Fruit fly (Drosophila melanogaster): ENCODE data around the gene CG3842.
A peak's percentile ranks its signal among the peaks of the same experiment; 100 is the strongest.

The CG3842 gene

DNA sequence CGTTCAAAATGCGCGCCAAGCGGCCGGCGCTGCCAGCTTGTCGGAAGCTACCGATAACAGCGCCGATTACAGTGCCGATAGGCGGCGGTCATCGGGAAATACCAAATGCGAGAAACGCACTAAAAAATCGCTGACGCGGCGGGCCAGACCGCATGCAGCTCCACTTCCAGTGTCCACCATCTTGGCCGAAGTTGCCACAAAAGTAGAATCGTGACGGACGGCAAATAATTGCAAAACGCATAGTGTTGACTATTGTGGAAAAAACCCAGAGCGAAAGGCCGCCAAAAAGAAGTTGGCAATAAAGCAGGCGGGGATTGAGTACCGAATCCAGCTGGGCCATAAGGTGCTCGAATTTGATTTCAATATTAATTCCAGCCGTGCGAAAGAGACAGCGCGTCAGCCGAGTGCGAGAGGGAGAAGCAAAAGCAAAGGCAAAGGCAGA, 9.4 kb downstream of the CG3842 start, which contains the start of gene CG3847:
Gene CG3847, plus strand, starts transcription at position 178 of the 442 bp plus-strand sequence.
- no peak for TF ChIP-seq CG16779 (tag; optimal IDR thresholded peaks at IDR 0.05)
- no peak for TF ChIP-seq fd59A (GFP tag; optimal IDR thresholded peaks at IDR 0.05)
- no peak for TF ChIP-seq eg (GFP tag; IDR thresholded peaks at IDR 0.05)
- no peak for TF ChIP-seq CG10669 (GFP tag; optimal IDR thresholded peaks at IDR 0.05)
- no peak for TF ChIP-seq Blimp-1 (GFP tag; optimal IDR thresholded peaks at IDR 0.05)
- TF ChIP-seq CG4318 (GFP tag; optimal IDR thresholded peaks at IDR 0.05), result no peak
- no peak for TF ChIP-seq Sox102F (GFP tag; optimal IDR thresholded peaks at IDR 0.05)
- TF ChIP-seq spab (GFP tag; optimal IDR thresholded peaks at IDR 0.05), result no peak
- TF ChIP-seq CG6854 (GFP tag; optimal IDR thresholded peaks at IDR 0.05), result no peak
- peak; percentile 46 for TF ChIP-seq esn (GFP tag; optimal IDR thresholded peaks at IDR 0.05)
- no peak for TF ChIP-seq CG10631 (GFP tag; optimal IDR thresholded peaks at IDR 0.05)
- TF ChIP-seq CG6276 (GFP tag; optimal IDR thresholded peaks at IDR 0.05), result no peak
- no peak for TF ChIP-seq Hr4 (GFP tag; optimal IDR thresholded peaks at IDR 0.05)
- no peak for TF ChIP-seq dac (GFP tag; optimal IDR thresholded peaks at IDR 0.05)
- peak; percentile 39 for TF ChIP-seq CG31627 (GFP tag; optimal IDR thresholded peaks at IDR 0.05)
- TF ChIP-seq CG32006 (GFP tag; optimal IDR thresholded peaks at IDR 0.05), result no peak
- peak; percentile 2 to 37 for TF ChIP-seq ss (GFP tag; optimal IDR thresholded peaks at IDR 0.05)
- no peak for TF ChIP-seq CG11294 (GFP tag; IDR thresholded peaks at IDR 0.05)
- peak; percentile 72 for TF ChIP-seq Eip78C (GFP tag)
- no peak for TF ChIP-seq Sox14 (GFP tag; optimal IDR thresholded peaks at IDR 0.05)
- TF ChIP-seq Gug (GFP tag; IDR thresholded peaks at IDR 0.05), result no peak
- TF ChIP-seq Ets96B (tag; optimal IDR thresholded peaks at IDR 0.05), result no peak
- no peak for TF ChIP-seq CG8119 (GFP tag; IDR thresholded peaks at IDR 0.05)
- peak; percentile 13 for TF ChIP-seq achi (GFP tag; optimal IDR thresholded peaks at IDR 0.05)
- peak; percentile 12 for TF ChIP-seq CG9139 (GFP tag; optimal IDR thresholded peaks at IDR 0.05)
- TF ChIP-seq CG3032 (tag; optimal IDR thresholded peaks at IDR 0.05), result no peak
- TF ChIP-seq vri (GFP tag; optimal IDR thresholded peaks at IDR 0.05), result peak; percentile 13
- no peak for TF ChIP-seq Sox15 (GFP tag; optimal IDR thresholded peaks at IDR 0.05)
- peak; percentile 41 for TF ChIP-seq CG3919 (GFP tag; optimal IDR thresholded peaks at IDR 0.05)
- TF ChIP-seq Eip93F (GFP tag; optimal IDR thresholded peaks at IDR 0.05), result no peak
- no peak for TF ChIP-seq Smox (GFP tag; optimal IDR thresholded peaks at IDR 0.05)
- no peak for TF ChIP-seq CG7368 (GFP tag; optimal IDR thresholded peaks at IDR 0.05)
- no peak for TF ChIP-seq dsx (GFP tag; optimal IDR thresholded peaks at IDR 0.05; ENCODE audit: poor library complexity, severe bottlenecking)
- TF ChIP-seq acj6 (GFP tag; optimal IDR thresholded peaks at IDR 0.05), result peak; percentile 7
- peak; percentile 41 for TF ChIP-seq Hr39 (GFP tag; optimal IDR thresholded peaks at IDR 0.05)
- TF ChIP-seq Hr38 (GFP tag; optimal IDR thresholded peaks at IDR 0.05), result no peak
- TF ChIP-seq topi (GFP tag; optimal IDR thresholded peaks at IDR 0.05), result no peak
- TF ChIP-seq net (GFP tag; optimal IDR thresholded peaks at IDR 0.05), result no peak
- peak; percentile 76 for TF ChIP-seq svp (GFP tag)
- peak; percentile 36 for TF ChIP-seq cyc (GFP tag; optimal IDR thresholded peaks at IDR 0.05)
- TF ChIP-seq fkh (GFP tag; optimal IDR thresholded peaks at IDR 0.05), result peak; percentile 46
- TF ChIP-seq salr (GFP tag; optimal IDR thresholded peaks at IDR 0.05), result no peak
- TF ChIP-seq CG11762 (GFP tag; optimal IDR thresholded peaks at IDR 0.05; ENCODE audit: insufficient read depth), result no peak
- TF ChIP-seq pdm3 (GFP tag; optimal IDR thresholded peaks at IDR 0.05), result peak; percentile 25
- TF ChIP-seq Eip75B (GFP tag; optimal IDR thresholded peaks at IDR 0.05), result no peak
- TF ChIP-seq CG6808 (GFP tag; optimal IDR thresholded peaks at IDR 0.05), result peak; percentile 32
- no peak for TF ChIP-seq CG34406 (GFP tag; optimal IDR thresholded peaks at IDR 0.05)
- no peak for TF ChIP-seq CG8319 (GFP tag; optimal IDR thresholded peaks at IDR 0.05)
- TF ChIP-seq CG11902 (GFP tag; optimal IDR thresholded peaks at IDR 0.05), result no peak
- TF ChIP-seq Met (GFP tag; optimal IDR thresholded peaks at IDR 0.05), result peak; percentile 14
- no peak for TF ChIP-seq fd85E (GFP tag; optimal IDR thresholded peaks at IDR 0.05)
- no peak for TF ChIP-seq OdsH (GFP tag; optimal IDR thresholded peaks at IDR 0.05)
- TF ChIP-seq CG1621 (tag; optimal IDR thresholded peaks at IDR 0.05), result no peak

Measured in whole organism, prepupa.